Fruit fly (Drosophila melanogaster): ENCODE results near the gene CG9801.

Gene CG9801

dm6 chr3R:8788722-8789400, 41.4 kb upstream of the CG9801 start (continued):
- TF ChIP-seq CG34422 (GFP tag; IDR thresholded peaks at IDR 0.05) = 0 out of 3 replicates have a peak, but pooled peaks have one; percentile 25
- TF ChIP-seq CG13424 (tag; optimal IDR thresholded peaks at IDR 0.05) = peak; percentile 47
- TF ChIP-seq CG2712 (tag; optimal IDR thresholded peaks at IDR 0.05) = peak; percentile 76
- no peak for TF ChIP-seq CG1792 (GFP tag; optimal IDR thresholded peaks at IDR 0.05)

dm6 chr3R:8787538-8788282, 40.2 kb upstream of the CG9801 start:
- peak; percentile 49 for TF ChIP-seq Med (GFP tag)
- TF ChIP-seq run (tag; optimal IDR thresholded peaks at IDR 0.05) = no peak
- TF ChIP-seq crol (GFP tag; IDR thresholded peaks at IDR 0.05) = no peak
- no peak for TF ChIP-seq vfl (GFP tag; optimal IDR thresholded peaks at IDR 0.05)
- peak; percentile 5 for TF ChIP-seq CG17829 (tag; optimal IDR thresholded peaks at IDR 0.05)
- TF ChIP-seq CG17912 (GFP tag; optimal IDR thresholded peaks at IDR 0.05) = no peak
- no peak for TF ChIP-seq zfh2 (GFP tag; optimal IDR thresholded peaks at IDR 0.05)
- no peak for TF ChIP-seq CG4360 (GFP tag; IDR thresholded peaks at IDR 0.05)
- TF ChIP-seq zf30C (GFP tag; optimal IDR thresholded peaks at IDR 0.05) = no peak
- 0 out of 2 replicates have a peak, but pooled peaks have one; percentile 22 for TF ChIP-seq Awh (GFP tag; IDR thresholded peaks at IDR 0.05)
- TF ChIP-seq Oaz (GFP tag; IDR thresholded peaks at IDR 0.05) = no peak
- no peak for TF ChIP-seq MBD-R2 (GFP tag; IDR thresholded peaks at IDR 0.05)
- TF ChIP-seq Rx (GFP tag; IDR thresholded peaks at IDR 0.05) = no peak
- no peak for TF ChIP-seq CG9932 (GFP tag; IDR thresholded peaks at IDR 0.05)
- no peak for TF ChIP-seq CG6254 (GFP tag; optimal IDR thresholded peaks at IDR 0.05)
- no peak for TF ChIP-seq pfk (GFP tag; optimal IDR thresholded peaks at IDR 0.05)
- no peak for TF ChIP-seq seq (GFP tag; IDR thresholded peaks at IDR 0.05)
- no peak for TF ChIP-seq CG2199 (GFP tag; IDR thresholded peaks at IDR 0.05)
- no peak for TF ChIP-seq trem (tag; optimal IDR thresholded peaks at IDR 0.05)
- TF ChIP-seq pita (GFP tag; optimal IDR thresholded peaks at IDR 0.05) = no peak
- TF ChIP-seq CG14014 (GFP tag; IDR thresholded peaks at IDR 0.05) = no peak
- TF ChIP-seq fd96Cb (tag; optimal IDR thresholded peaks at IDR 0.05) = peak; percentile 23
- TF ChIP-seq chn (GFP tag; optimal IDR thresholded peaks at IDR 0.05) = no peak
- no peak for TF ChIP-seq CG4282 (GFP tag; optimal IDR thresholded peaks at IDR 0.05)
- TF ChIP-seq CG14050 (GFP tag; IDR thresholded peaks at IDR 0.05) = no peak
- no peak for TF ChIP-seq MTF-1 (GFP tag; optimal IDR thresholded peaks at IDR 0.05; ENCODE audit: borderline replicate concordance)
- TF ChIP-seq twi (tag; optimal IDR thresholded peaks at IDR 0.05) = no peak
- TF ChIP-seq vnd (GFP tag; IDR thresholded peaks at IDR 0.05; ENCODE audit: partially characterized antibody) = no peak
- no peak for TF ChIP-seq CG10543 (GFP tag; optimal IDR thresholded peaks at IDR 0.05)
- no peak for TF ChIP-seq psq (GFP tag; optimal IDR thresholded peaks at IDR 0.05)
- TF ChIP-seq Ptx1 (GFP tag; IDR thresholded peaks at IDR 0.05) = no peak
- TF ChIP-seq CG2202 (tag; optimal IDR thresholded peaks at IDR 0.05) = no peak
- no peak for TF ChIP-seq grau (tag; optimal IDR thresholded peaks at IDR 0.05)
- no peak for TF ChIP-seq CG11456 (GFP tag; IDR thresholded peaks at IDR 0.05)
- TF ChIP-seq fd64A (GFP tag; optimal IDR thresholded peaks at IDR 0.05) = no peak
- no peak for TF ChIP-seq Bteb2 (GFP tag; optimal IDR thresholded peaks at IDR 0.05)
- peak; percentile 44 for TF ChIP-seq CG10979 (tag; optimal IDR thresholded peaks at IDR 0.05)
- no peak for TF ChIP-seq CG15696 (tag; optimal IDR thresholded peaks at IDR 0.05)
- no peak for TF ChIP-seq Sin3A (optimal IDR thresholded peaks at IDR 0.05)
- TF ChIP-seq vvl (GFP tag; IDR thresholded peaks at IDR 0.05) = peak; percentile 64; the same call in 1 of the 2 replicates
- no peak for TF ChIP-seq CG3995 (GFP tag; optimal IDR thresholded peaks at IDR 0.05)
- no peak for TF ChIP-seq gfzf (GFP tag; optimal IDR thresholded peaks at IDR 0.05)
- TF ChIP-seq h (optimal IDR thresholded peaks at IDR 0.05) = no peak
- no peak for TF ChIP-seq Hey (tag; optimal IDR thresholded peaks at IDR 0.05)
- peak; percentile 52; the same call in 1 of the 2 replicates for TF ChIP-seq CG31441 (GFP tag; IDR thresholded peaks at IDR 0.05)
